Fruit fly (Drosophila melanogaster): ENCODE results near the gene msopa.

The msopa gene

DNA sequence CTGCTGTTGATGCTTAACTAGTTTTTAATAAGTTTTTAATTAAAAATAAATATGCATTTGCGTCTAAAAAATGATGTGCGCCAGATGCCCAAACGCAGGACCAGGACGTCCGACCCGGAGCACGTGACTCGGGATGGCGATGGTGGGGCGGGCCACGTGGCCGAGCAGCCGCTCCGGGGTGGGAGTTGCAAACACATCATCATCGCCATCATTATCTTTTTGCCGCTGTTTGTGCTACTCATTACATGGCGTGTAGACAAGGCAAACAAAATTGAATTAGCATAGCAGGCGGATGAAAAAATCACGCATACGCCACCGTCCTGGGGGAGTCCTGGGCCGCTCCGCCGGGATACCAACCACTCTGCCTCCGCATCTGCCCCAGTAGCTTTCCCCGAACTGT lies 30.7 kb downstream of the msopa start:
- TF ChIP-seq CG32264 (GFP tag; optimal IDR thresholded peaks at IDR 0.05) (no peak), dmrt93B (GFP tag; optimal IDR thresholded peaks at IDR 0.05) (no peak), rgr (GFP tag; optimal IDR thresholded peaks at IDR 0.05) (no peak), fru (GFP tag; optimal IDR thresholded peaks at IDR 0.05) (no peak), ey (GFP tag; optimal IDR thresholded peaks at IDR 0.05) (no peak), Jra (GFP tag; optimal IDR thresholded peaks at IDR 0.05) (no peak)

DNA sequence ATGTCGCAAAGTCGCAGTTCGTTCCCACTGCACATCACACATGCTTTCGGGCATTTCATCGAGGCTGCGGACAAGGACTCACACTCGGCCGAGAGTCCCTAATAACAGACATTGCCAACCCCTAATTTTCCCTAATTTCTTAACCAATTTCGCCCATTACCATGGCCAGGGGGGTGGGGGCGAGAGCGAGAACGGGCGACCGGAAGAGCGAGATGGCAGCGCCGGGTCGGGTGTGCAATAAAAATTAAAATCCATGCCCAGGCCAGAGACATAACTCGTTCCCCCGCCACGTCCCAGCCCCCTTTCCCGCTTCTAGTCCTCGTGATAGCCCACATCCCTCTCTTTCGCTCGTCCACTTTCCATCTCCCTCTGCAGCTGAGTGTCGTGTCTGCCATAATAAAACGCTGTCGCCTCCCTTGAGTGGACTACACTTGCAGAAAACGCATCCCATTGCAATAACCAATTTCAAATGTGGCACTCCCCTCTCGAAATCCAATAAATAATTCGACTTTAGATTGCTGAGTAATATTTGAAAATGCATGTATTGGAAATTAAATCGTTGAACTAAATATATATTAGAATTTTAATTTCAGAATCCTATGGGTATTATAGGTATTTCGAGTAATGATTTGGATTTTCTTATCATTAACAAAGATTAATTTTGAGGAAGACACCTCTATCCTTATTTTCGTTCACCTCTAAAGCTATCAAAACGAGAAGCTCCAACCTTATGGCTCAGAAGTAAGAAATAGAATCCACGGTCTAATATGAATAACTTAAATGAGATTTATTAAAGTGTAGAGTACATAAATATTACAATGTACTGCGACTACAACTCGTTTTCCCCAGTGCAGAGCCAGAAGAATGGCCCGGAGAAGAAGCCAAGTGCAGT lies 47.6 kb downstream of the msopa start:
- no peak for TF ChIP-seq sage (GFP tag; optimal IDR thresholded peaks at IDR 0.05)
- TF ChIP-seq lola (GFP tag; optimal IDR thresholded peaks at IDR 0.05): no peak
- no peak for TF ChIP-seq jim (GFP tag; optimal IDR thresholded peaks at IDR 0.05)
- no peak for TF ChIP-seq CG32264 (GFP tag; optimal IDR thresholded peaks at IDR 0.05)
- TF ChIP-seq rgr (GFP tag; optimal IDR thresholded peaks at IDR 0.05): no peak
- TF ChIP-seq dsf (GFP tag; optimal IDR thresholded peaks at IDR 0.05; ENCODE audit: borderline replicate concordance): no peak
- TF ChIP-seq brk (GFP tag; optimal IDR thresholded peaks at IDR 0.05): no peak
- no peak for TF ChIP-seq usp (GFP tag; optimal IDR thresholded peaks at IDR 0.05)
- TF ChIP-seq Mio (GFP tag; optimal IDR thresholded peaks at IDR 0.05): no peak
- TF ChIP-seq Jra (GFP tag; optimal IDR thresholded peaks at IDR 0.05): no peak
- TF ChIP-seq h (GFP tag; optimal IDR thresholded peaks at IDR 0.05): peak; percentile 60
- TF ChIP-seq psq (GFP tag; optimal IDR thresholded peaks at IDR 0.05): peak; percentile 30
- TF ChIP-seq HLH106 (tag; optimal IDR thresholded peaks at IDR 0.05): peak; percentile 31
- no peak for TF ChIP-seq CrebA (GFP tag; optimal IDR thresholded peaks at IDR 0.05; ENCODE audit: borderline replicate concordance)
- TF ChIP-seq Dif (GFP tag; optimal IDR thresholded peaks at IDR 0.05; ENCODE audit: partially characterized antibody): no peak
- TF ChIP-seq dl (GFP tag; optimal IDR thresholded peaks at IDR 0.05; ENCODE audit: insufficient read depth in 1 of 2, partially characterized antibody in 2 of 2): no peak
- no peak for TF ChIP-seq GATAd (GFP tag; optimal IDR thresholded peaks at IDR 0.05)
- peak; percentile 25 for TF ChIP-seq dmrt93B (GFP tag; optimal IDR thresholded peaks at IDR 0.05)
- peak; percentile 54 for TF ChIP-seq fru (GFP tag; optimal IDR thresholded peaks at IDR 0.05)
- TF ChIP-seq CG9705 (GFP tag; optimal IDR thresholded peaks at IDR 0.05): no peak
- TF ChIP-seq woc (GFP tag; optimal IDR thresholded peaks at IDR 0.05): peak; percentile 40
- peak; percentile 23 for TF ChIP-seq Sp1 (GFP tag; optimal IDR thresholded peaks at IDR 0.05)
- no peak for TF ChIP-seq Dfd (GFP tag; optimal IDR thresholded peaks at IDR 0.05)
- TF ChIP-seq ey (GFP tag; optimal IDR thresholded peaks at IDR 0.05): peak; percentile 36
- no peak for TF ChIP-seq Hr78 (GFP tag; optimal IDR thresholded peaks at IDR 0.05)
- TF ChIP-seq OdsH (GFP tag; optimal IDR thresholded peaks at IDR 0.05): peak; percentile 8
- no peak for TF ChIP-seq Myc (optimal IDR thresholded peaks at IDR 0.05)
- peak in 1 of 2 experiments; percentile 52 for TF ChIP-seq foxo (GFP tag; optimal IDR thresholded peaks at IDR 0.05)
- TF ChIP-seq Rel (GFP tag; optimal IDR thresholded peaks at IDR 0.05): no peak
- TF ChIP-seq Rel (tag; optimal IDR thresholded peaks at IDR 0.05): no peak
- TF ChIP-seq N (GFP tag; optimal IDR thresholded peaks at IDR 0.05): no peak
- TF ChIP-seq tai (GFP tag; optimal IDR thresholded peaks at IDR 0.05): peak; percentile 16
- TF ChIP-seq pan (optimal IDR thresholded peaks at IDR 0.05): no peak
- TF ChIP-seq sv (GFP tag; optimal IDR thresholded peaks at IDR 0.05): no peak
- no peak for TF ChIP-seq Hnf4 (GFP tag; optimal IDR thresholded peaks at IDR 0.05)
- TF ChIP-seq Hr83 (GFP tag; optimal IDR thresholded peaks at IDR 0.05; ENCODE audit: poor library complexity, severe bottlenecking): no peak
- no peak for TF ChIP-seq Abd-B (GFP tag; optimal IDR thresholded peaks at IDR 0.05)
- no peak for TF ChIP-seq br (GFP tag; optimal IDR thresholded peaks at IDR 0.05)
- TF ChIP-seq Vsx2 (GFP tag; optimal IDR thresholded peaks at IDR 0.05; ENCODE audit: partially characterized antibody): no peak
